Fruit fly (Drosophila melanogaster): Measurements from ENCODE around the gene elm.

elm gene

DNA sequence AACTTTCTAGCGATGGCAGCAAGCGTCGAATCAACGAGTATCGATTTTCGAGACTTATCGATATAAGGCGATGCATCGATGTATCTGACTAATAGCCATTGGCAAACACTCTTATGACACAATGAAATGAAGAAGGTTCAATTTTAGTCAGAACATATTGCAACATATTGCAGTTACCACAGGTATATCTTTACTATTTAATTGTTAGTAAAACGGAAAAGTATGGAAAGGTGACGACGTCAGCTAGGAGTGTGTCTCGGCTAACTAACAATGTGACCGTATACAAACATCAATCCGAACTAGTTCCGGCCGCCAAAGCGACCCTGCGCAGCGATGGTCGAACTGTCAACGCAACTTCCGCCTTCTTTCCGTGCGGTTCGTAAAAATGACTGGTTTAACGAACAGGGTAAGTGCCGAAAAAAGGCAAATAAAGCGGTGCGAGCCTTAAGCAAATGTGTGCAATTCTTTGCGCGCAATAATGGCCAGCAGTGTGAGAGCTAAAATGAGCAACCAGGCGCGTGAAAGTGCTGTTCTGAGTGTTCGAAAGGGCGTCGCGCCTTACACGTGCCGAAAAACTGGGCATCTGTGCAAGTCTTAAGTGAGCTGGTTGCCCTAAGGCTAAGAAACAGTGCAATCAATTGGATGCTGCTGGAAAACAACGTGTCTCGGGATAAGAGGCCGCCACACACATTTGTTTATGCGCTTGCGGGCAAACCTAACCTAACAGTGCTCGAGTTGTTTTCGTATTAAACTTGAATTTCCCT lies 30.4 kb downstream of the elm start, which contains the start of the genes Dph4, Spec2 and RpL13A (continued):
- TF ChIP-seq CG14710 (tag; optimal IDR thresholded peaks at IDR 0.05) = peak; percentile 95
- no peak for TF ChIP-seq CG42726 (GFP tag; IDR thresholded peaks at IDR 0.05; ENCODE audit: partially characterized antibody)
- peak; percentile 61 for TF ChIP-seq D19A (tag; optimal IDR thresholded peaks at IDR 0.05)
- TF ChIP-seq mld (GFP tag; IDR thresholded peaks at IDR 0.05; ENCODE audit: partially characterized antibody) = no peak
- peak; percentile 97 for TF ChIP-seq CG4328 (GFP tag; optimal IDR thresholded peaks at IDR 0.05)
- peak; percentile 92 for TF ChIP-seq PHDP (tag; optimal IDR thresholded peaks at IDR 0.05)
- peak; percentile 84 for TF ChIP-seq dmrt11E (tag; optimal IDR thresholded peaks at IDR 0.05)
- no peak for TF ChIP-seq fru (optimal IDR thresholded peaks at IDR 0.05)
- TF ChIP-seq CG3281 (GFP tag; optimal IDR thresholded peaks at IDR 0.05) = peak; percentile 96
- peak; percentile 85 for TF ChIP-seq zen (tag; optimal IDR thresholded peaks at IDR 0.05)
- TF ChIP-seq Sin3A (optimal IDR thresholded peaks at IDR 0.05) = peak; percentile 97
- TF ChIP-seq CG1832 (GFP tag; optimal IDR thresholded peaks at IDR 0.05) = no peak
- peak; percentile 82 for TF ChIP-seq twi (tag; optimal IDR thresholded peaks at IDR 0.05)
- no peak for TF ChIP-seq Rfx (GFP tag; IDR thresholded peaks at IDR 0.05)
- TF ChIP-seq CG32532 (GFP tag; IDR thresholded peaks at IDR 0.05) = no peak
- no peak for TF ChIP-seq crol (GFP tag; IDR thresholded peaks at IDR 0.05)
- TF ChIP-seq otp (GFP tag; IDR thresholded peaks at IDR 0.05) = no peak
- no peak for TF ChIP-seq br (optimal IDR thresholded peaks at IDR 0.05)
- no peak for TF ChIP-seq dimm (GFP tag; IDR thresholded peaks at IDR 0.05)
- peak; percentile 98 for TF ChIP-seq CG10543 (GFP tag; optimal IDR thresholded peaks at IDR 0.05)
- no peak for TF ChIP-seq CG15073 (GFP tag; optimal IDR thresholded peaks at IDR 0.05)
- TF ChIP-seq cas (GFP tag; IDR thresholded peaks at IDR 0.05) = no peak
- no peak for TF ChIP-seq z (GFP tag; IDR thresholded peaks at IDR 0.05)
- TF ChIP-seq CHES-1-like (GFP tag; optimal IDR thresholded peaks at IDR 0.05) = peak; percentile 95
- TF ChIP-seq NFAT (GFP tag; IDR thresholded peaks at IDR 0.05) = no peak
- peak; percentile 95 for TF ChIP-seq odd (GFP tag; optimal IDR thresholded peaks at IDR 0.05)
- TF ChIP-seq CG2202 (tag; optimal IDR thresholded peaks at IDR 0.05) = peak; percentile 83
- TF ChIP-seq CG13624 (GFP tag; optimal IDR thresholded peaks at IDR 0.05) = peak; percentile 95
- TF ChIP-seq Camta (GFP tag; optimal IDR thresholded peaks at IDR 0.05) = peak; percentile 94
- peak; percentile 92 for TF ChIP-seq Max (GFP tag; optimal IDR thresholded peaks at IDR 0.05)
- TF ChIP-seq run (tag; optimal IDR thresholded peaks at IDR 0.05) = peak; percentile 75
- no peak for TF ChIP-seq CG11504 (tag; optimal IDR thresholded peaks at IDR 0.05)
- peak; percentile 81 for TF ChIP-seq jumu (GFP tag; optimal IDR thresholded peaks at IDR 0.05)
- TF ChIP-seq Mrtf (GFP tag; IDR thresholded peaks at IDR 0.05) = no peak
- TF ChIP-seq ase (GFP tag; IDR thresholded peaks at IDR 0.05) = no peak
- peak; percentile 98 for TF ChIP-seq CG9797 (GFP tag; optimal IDR thresholded peaks at IDR 0.05)
- no peak for TF ChIP-seq vnd (GFP tag; IDR thresholded peaks at IDR 0.05; ENCODE audit: partially characterized antibody)
- peak; percentile 98 for TF ChIP-seq Mes4 (GFP tag; optimal IDR thresholded peaks at IDR 0.05)
- peak; percentile 74 for TF ChIP-seq CG18476 (GFP tag; optimal IDR thresholded peaks at IDR 0.05)
- no peak for TF ChIP-seq hb (GFP tag; IDR thresholded peaks at IDR 0.05; ENCODE audit: partially characterized antibody)
- no peak for TF ChIP-seq rib (GFP tag; IDR thresholded peaks at IDR 0.05)
- TF ChIP-seq Dp (GFP tag; optimal IDR thresholded peaks at IDR 0.05) = peak; percentile 69
- TF ChIP-seq Oaz (GFP tag; IDR thresholded peaks at IDR 0.05) = no peak
- TF ChIP-seq CG3163 (GFP tag; optimal IDR thresholded peaks at IDR 0.05) = peak; percentile 84
- TF ChIP-seq CG31388 (GFP tag; optimal IDR thresholded peaks at IDR 0.05) = no peak
- TF ChIP-seq cato (GFP tag; optimal IDR thresholded peaks at IDR 0.05; ENCODE audit: borderline replicate concordance) = peak; percentile 76
- peak; percentile 92 for TF ChIP-seq CG9876 (GFP tag; optimal IDR thresholded peaks at IDR 0.05)
- no peak for TF ChIP-seq CG17361 (GFP tag; IDR thresholded peaks at IDR 0.05)
- peak; percentile 81 for TF ChIP-seq ERR (GFP tag; optimal IDR thresholded peaks at IDR 0.05)
- peak; percentile 81 to 86 for TF ChIP-seq Hr51 (GFP tag; optimal IDR thresholded peaks at IDR 0.05)
- TF ChIP-seq CG17802 (tag; optimal IDR thresholded peaks at IDR 0.05) = peak; percentile 85

Measured in whole organism, embryonic.